Fruit fly (Drosophila melanogaster): ENCODE data around the gene pelo.

Gene pelo

DNA sequence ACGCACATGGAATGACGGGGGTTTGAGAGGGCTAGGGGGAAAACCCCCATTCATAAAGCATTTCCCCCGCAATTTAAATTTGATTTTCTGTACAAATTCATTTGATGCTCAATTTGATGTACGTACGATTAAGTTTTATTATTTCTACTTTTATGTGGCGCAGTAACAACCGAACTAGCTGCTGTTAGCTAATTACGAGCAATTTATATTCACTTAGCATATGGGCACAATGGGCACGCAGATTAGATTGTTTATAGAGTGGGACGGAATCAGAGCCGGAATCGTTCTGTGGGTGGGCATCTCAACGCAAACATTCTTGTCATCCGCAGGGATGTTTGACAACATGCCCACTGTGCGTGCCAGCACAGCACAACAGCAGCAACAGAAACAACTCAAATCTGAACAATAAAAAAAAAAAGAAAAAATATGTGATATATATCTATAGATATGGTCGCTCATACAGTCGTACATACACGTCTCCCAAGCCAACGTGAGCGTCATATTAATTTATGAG is 29.6 kb upstream of the pelo start (continued):
- TF ChIP-seq pan (optimal IDR thresholded peaks at IDR 0.05): no peak
- TF ChIP-seq pan (GFP tag; optimal IDR thresholded peaks at IDR 0.05 in 1 of 2, IDR thresholded peaks at IDR 0.05 in 1 of 2): no peak
- TF ChIP-seq abd-A (tag; optimal IDR thresholded peaks at IDR 0.05): peak; percentile 44
- no peak for TF ChIP-seq CG17328 (GFP tag; IDR thresholded peaks at IDR 0.05)
- TF ChIP-seq CG7372 (GFP tag; IDR thresholded peaks at IDR 0.05): no peak
- TF ChIP-seq gem (tag; optimal IDR thresholded peaks at IDR 0.05): no peak
- TF ChIP-seq CG2202 (tag; optimal IDR thresholded peaks at IDR 0.05): no peak
- no peak for TF ChIP-seq CG11085 (GFP tag; IDR thresholded peaks at IDR 0.05)
- no peak for TF ChIP-seq dmrt99B (tag; optimal IDR thresholded peaks at IDR 0.05)
- peak; percentile 36; the same call in 1 of the 2 replicates for TF ChIP-seq Rfx (GFP tag; IDR thresholded peaks at IDR 0.05)
- TF ChIP-seq fd64A (GFP tag; optimal IDR thresholded peaks at IDR 0.05): no peak
- TF ChIP-seq CG8478 (optimal IDR thresholded peaks at IDR 0.05): no peak
- TF ChIP-seq ato (GFP tag; IDR thresholded peaks at IDR 0.05; ENCODE audit: partially characterized antibody): no peak
- TF ChIP-seq CG10565 (GFP tag; optimal IDR thresholded peaks at IDR 0.05): no peak
- TF ChIP-seq kah (GFP tag; optimal IDR thresholded peaks at IDR 0.05): no peak
- TF ChIP-seq dysf (GFP tag; IDR thresholded peaks at IDR 0.05): 0 out of 3 replicates have a peak, but pooled peaks have one; percentile 21
- no peak for TF ChIP-seq knrl (GFP tag; IDR thresholded peaks at IDR 0.05; ENCODE audit: partially characterized antibody)
- no peak for TF ChIP-seq Antp (GFP tag; optimal IDR thresholded peaks at IDR 0.05)
- no peak for TF ChIP-seq D19A (tag; optimal IDR thresholded peaks at IDR 0.05)
- no peak for TF ChIP-seq ap (GFP tag; IDR thresholded peaks at IDR 0.05)
- no peak for TF ChIP-seq zfh2 (GFP tag; optimal IDR thresholded peaks at IDR 0.05)
- no peak for TF ChIP-seq oc (tag; optimal IDR thresholded peaks at IDR 0.05)
- no peak for TF ChIP-seq CG15479 (GFP tag; optimal IDR thresholded peaks at IDR 0.05)
- no peak for TF ChIP-seq sob (GFP tag; IDR thresholded peaks at IDR 0.05)
- no peak for TF ChIP-seq CG12104 (GFP tag; optimal IDR thresholded peaks at IDR 0.05)
- no peak for TF ChIP-seq NC2β (GFP tag; optimal IDR thresholded peaks at IDR 0.05)
- no peak for TF ChIP-seq Sox100B (GFP tag; optimal IDR thresholded peaks at IDR 0.05)
- TF ChIP-seq sug (tag; optimal IDR thresholded peaks at IDR 0.05): peak; percentile 55
- 0 out of 3 replicates have a peak, but pooled peaks have one; percentile 19 for TF ChIP-seq zfh1 (GFP tag; IDR thresholded peaks at IDR 0.05)
- TF ChIP-seq BtbVII (GFP tag; optimal IDR thresholded peaks at IDR 0.05): peak; percentile 16
- TF ChIP-seq NC2α (GFP tag; optimal IDR thresholded peaks at IDR 0.05): no peak
- no peak for TF ChIP-seq CG7928 (GFP tag; optimal IDR thresholded peaks at IDR 0.05)
- no peak for TF ChIP-seq CG32767 (GFP tag; IDR thresholded peaks at IDR 0.05)
- no peak for TF ChIP-seq Sin3A (optimal IDR thresholded peaks at IDR 0.05)
- TF ChIP-seq CG11695 (GFP tag; IDR thresholded peaks at IDR 0.05): no peak
- TF ChIP-seq Ada2b (GFP tag; IDR thresholded peaks at IDR 0.05): no peak
- no peak for TF ChIP-seq CG17912 (GFP tag; optimal IDR thresholded peaks at IDR 0.05)
- no peak for TF ChIP-seq kay (GFP tag; optimal IDR thresholded peaks at IDR 0.05)
- no peak for TF ChIP-seq BEAF-32 (GFP tag; optimal IDR thresholded peaks at IDR 0.05)
- TF ChIP-seq CG13624 (GFP tag; optimal IDR thresholded peaks at IDR 0.05): no peak
- TF ChIP-seq CG11456 (GFP tag; IDR thresholded peaks at IDR 0.05): 0 out of 3 replicates have a peak, but pooled peaks have one; percentile 9
- no peak for TF ChIP-seq sqz (GFP tag; optimal IDR thresholded peaks at IDR 0.05)
- no peak for TF ChIP-seq dati (GFP tag; IDR thresholded peaks at IDR 0.05)
- TF ChIP-seq shn (GFP tag; optimal IDR thresholded peaks at IDR 0.05): no peak
- no peak for TF ChIP-seq Xbp1 (GFP tag; optimal IDR thresholded peaks at IDR 0.05)
- no peak for TF ChIP-seq CG12942 (GFP tag; optimal IDR thresholded peaks at IDR 0.05)
- TF ChIP-seq CrebB (tag; optimal IDR thresholded peaks at IDR 0.05): no peak
- no peak for TF ChIP-seq CG10274 (GFP tag; optimal IDR thresholded peaks at IDR 0.05)
- TF ChIP-seq CG8765 (GFP tag; IDR thresholded peaks at IDR 0.05): no peak
- TF ChIP-seq CG8089 (GFP tag; optimal IDR thresholded peaks at IDR 0.05): no peak
- no peak for TF ChIP-seq row (GFP tag; IDR thresholded peaks at IDR 0.05)
- no peak for TF ChIP-seq CG13894 (tag; optimal IDR thresholded peaks at IDR 0.05)
- TF ChIP-seq CG17385 (GFP tag; optimal IDR thresholded peaks at IDR 0.05): no peak
